Worm (Caenorhabditis elegans) whole organism, L2 larva: Measurements from ENCODE around the gene F46B3.1.

ENCODE experiments used
- R02D3.7 ChIP-seq: fragments of 150-350 bp; optimal IDR thresholded peaks from 2 replicates; lab custom pipeline; 2014; ENCODE audit warnings: missing biosample characterization, missing genetic modification characterization
- lin-39 ChIP-seq: fragments of 150-350 bp; optimal IDR thresholded peaks from 2 replicates; lab custom pipeline; 2014; ENCODE audit warnings: missing biosample characterization, missing genetic modification reagents, missing genetic modification characterization
- lsy-2 ChIP-seq, 2 experiments: fragments of 150-350 bp in 1 of 2; sonication (generic microtip) in 1 of 2; optimal IDR thresholded peaks; 2 replicates each; lab custom pipeline; 2014 to 2017; ENCODE audit warnings: missing biosample characterization in 2 of 2, missing genetic modification characterization in 2 of 2
- sma-9 ChIP-seq, 2 experiments: fragments of 150-350 bp in 1 of 2; sonication (generic microtip) in 1 of 2; optimal IDR thresholded peaks; 2 replicates each; lab custom pipeline; 2014 to 2016; ENCODE audit warnings: missing genetic modification characterization in 2 of 2, mild to moderate bottlenecking in 1 of 2, missing biosample characterization in 1 of 2, missing compliant biosample characterization in 1 of 2, missing genetic modification reagents in 1 of 2, moderate library complexity in 1 of 2
- ztf-4 ChIP-seq: fragments of 150-350 bp; optimal IDR thresholded peaks from 2 replicates; lab custom pipeline; 2014; ENCODE audit warnings: missing biosample characterization, missing genetic modification characterization

- TF ChIP-seq ztf-4 (tag; lab: Kevin White, UChicago) (no peak), sma-9 (GFP tag; optimal IDR thresholded peaks at IDR 0.05; lab: Kevin White, UChicago) (no peak), sma-9 (tag; optimal IDR thresholded peaks at IDR 0.05; lab: Kevin White, UChicago) (no peak), R02D3.7 (tag; lab: Kevin White, UChicago) (no peak), lin-39 (tag; lab: Kevin White, UChicago) (no peak), lsy-2 (tag; optimal IDR thresholded peaks at IDR 0.05; lab: Kevin White, UChicago) (no peak)
Measured at ce11 chrV:20608688-20609087, 11.7 kb upstream of the F46B3.1 start, which contains the start of gene ttr-12.
